Worm (Caenorhabditis elegans) whole organism, mixed stage, embryonic: ENCODE data around the gene T22F3.10.
"Not testable (repeated sequence)": the region's sequence is repeated elsewhere in the genome, so short reads cannot be mapped to it uniquely, and the experiment has no call there.

Source experiments
- ces-1 ChIP-seq: fragments of 150-350 bp; optimal IDR thresholded peaks from 2 replicates; lab custom pipeline; 2014; ENCODE audit warnings: missing biosample characterization, missing genetic modification reagents, missing genetic modification characterization
- elt-3 ChIP-seq: fragments of 150-350 bp; optimal IDR thresholded peaks from 2 replicates; lab custom pipeline; 2014; ENCODE audit warnings: missing biosample characterization, missing genetic modification characterization
- lin-13 ChIP-seq: fragments of 150-350 bp; optimal IDR thresholded peaks from 2 replicates; lab custom pipeline; 2014; ENCODE audit warnings: missing biosample characterization, missing genetic modification characterization
- mab-5 ChIP-seq: fragments of 150-350 bp; optimal IDR thresholded peaks from 2 replicates; lab custom pipeline; 2014; ENCODE audit warnings: missing biosample characterization, missing genetic modification characterization
- mep-1 ChIP-seq: fragments of 150-350 bp; optimal IDR thresholded peaks from 2 replicates; lab custom pipeline; 2017; ENCODE audit warnings: missing biosample characterization, missing genetic modification reagents, missing genetic modification characterization, inconsistent platforms
- nhr-12 ChIP-seq: fragments of 150-350 bp; optimal IDR thresholded peaks from 2 replicates; lab custom pipeline; 2014; ENCODE audit warnings: missing biosample characterization, missing genetic modification characterization
- pha-4 ChIP-seq: fragments of 150-350 bp; optimal IDR thresholded peaks from 2 replicates; lab custom pipeline; 2018; ENCODE audit warnings: missing biosample characterization, missing genetic modification reagents, missing genetic modification characterization
- snpc-4 ChIP-seq: fragments of 150-350 bp; optimal IDR thresholded peaks from 2 replicates; lab custom pipeline; 2014; ENCODE audit warnings: missing biosample characterization, missing genetic modification characterization
- unc-39 ChIP-seq: fragments of 150-350 bp; optimal IDR thresholded peaks from 2 replicates; lab custom pipeline; 2014; ENCODE audit warnings: missing biosample characterization, missing genetic modification characterization
- unc-62 ChIP-seq: fragments of 150-350 bp; optimal IDR thresholded peaks from 2 replicates; lab custom pipeline; 2014; ENCODE audit warnings: missing biosample characterization, missing genetic modification reagents, missing genetic modification characterization
- ztf-11 ChIP-seq: fragments of 150-350 bp; optimal IDR thresholded peaks from 2 replicates; lab custom pipeline; 2014; ENCODE audit warnings: missing biosample characterization, missing genetic modification characterization

DNA sequence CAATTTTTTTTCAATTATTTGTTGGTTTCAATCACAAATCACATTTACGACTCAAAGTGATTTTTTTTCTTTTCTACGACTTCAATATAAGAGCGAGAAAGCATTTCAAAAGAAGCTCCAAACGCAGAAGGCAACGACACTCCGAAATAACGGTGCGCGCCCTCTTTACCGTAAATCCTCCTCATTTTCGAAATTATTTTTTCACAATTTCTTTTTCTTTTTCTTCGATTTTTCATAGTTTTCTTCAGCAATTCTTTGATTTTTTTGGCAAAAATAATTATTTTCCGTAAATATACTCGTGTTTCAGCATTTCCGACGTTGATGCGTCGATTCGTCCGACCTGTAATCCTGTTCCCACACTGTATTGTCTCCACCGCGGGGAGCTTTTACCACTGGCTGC lies 40.9 kb downstream of the T22F3.10 start, which contains the start of gene F40C5.2:
- TF ChIP-seq elt-3 (tag; lab: Kevin White, UChicago); snpc-4 (tag; lab: Kevin White, UChicago); lin-13 (tag; lab: Kevin White, UChicago); pha-4 (tag; lab: Kevin White, UChicago); mab-5 (tag; lab: Kevin White, UChicago); mep-1 (tag; lab: Kevin White, UChicago); unc-39 (tag; lab: Kevin White, UChicago); ztf-11 (tag; lab: Kevin White, UChicago); unc-62 (GFP tag; lab: Kevin White, UChicago); ces-1 (GFP tag; lab: Kevin White, UChicago); nhr-12 (tag; lab: Kevin White, UChicago): not testable (repeated sequence)
